Fruit fly (Drosophila melanogaster): ENCODE results near the gene Dmtn.

Dmtn gene

DNA sequence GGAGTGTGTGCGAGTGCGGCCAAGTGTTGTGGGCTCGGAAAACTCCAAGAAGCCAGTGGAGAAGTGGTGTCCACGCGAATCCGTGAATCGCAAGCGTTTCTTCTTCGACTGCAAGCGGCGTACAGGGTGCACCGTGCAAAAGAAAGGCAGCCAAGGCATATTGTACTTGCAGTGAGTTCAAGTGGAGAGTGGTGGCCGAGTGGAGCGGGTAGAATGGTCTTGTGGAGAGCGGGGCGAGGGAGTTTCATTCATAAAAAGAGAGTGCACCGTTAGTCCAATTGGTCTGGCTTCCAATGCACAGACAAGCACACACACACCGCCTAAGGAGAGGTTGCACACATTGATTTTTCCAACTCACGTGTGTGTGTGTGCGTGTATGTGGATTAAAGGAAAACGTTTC lies 54.5 kb downstream of the Dmtn start:
- TF ChIP-seq CG8478 (optimal IDR thresholded peaks at IDR 0.05) = no peak
- TF ChIP-seq Dll (optimal IDR thresholded peaks at IDR 0.05) = peak; percentile 23
- no peak for TF ChIP-seq psq (optimal IDR thresholded peaks at IDR 0.05)
- TF ChIP-seq EcR (GFP tag; optimal IDR thresholded peaks at IDR 0.05) = no peak
- TF ChIP-seq pan (optimal IDR thresholded peaks at IDR 0.05) = no peak

dm6 chr3R:6350755-6351154 lies 54.9 kb downstream of the Dmtn start, which contains the start of gene Pak:
Gene Pak, plus strand, starts transcription at chr3R:6350896.
- TF ChIP-seq EcR (GFP tag; optimal IDR thresholded peaks at IDR 0.05) (no peak), psq (optimal IDR thresholded peaks at IDR 0.05) (no peak), CG8478 (optimal IDR thresholded peaks at IDR 0.05) (no peak), usp (GFP tag; optimal IDR thresholded peaks at IDR 0.05) (no peak), Dll (optimal IDR thresholded peaks at IDR 0.05) (no peak), pan (optimal IDR thresholded peaks at IDR 0.05) (no peak)

dm6 chr3R:6348943-6349342 lies 56.8 kb downstream of the Dmtn start, which contains the start of gene Hr83:
Gene Hr83, plus strand, starts transcription at chr3R:6349243.
- TF ChIP-seq EcR (GFP tag; optimal IDR thresholded peaks at IDR 0.05) (no peak), Dll (optimal IDR thresholded peaks at IDR 0.05) (no peak), usp (GFP tag; optimal IDR thresholded peaks at IDR 0.05) (no peak), CG8478 (optimal IDR thresholded peaks at IDR 0.05) (no peak), psq (optimal IDR thresholded peaks at IDR 0.05) (no peak), pan (optimal IDR thresholded peaks at IDR 0.05) (no peak)

dm6 chr3R:6345814-6346213 lies 59.9 kb downstream of the Dmtn start, which contains the start of the genes SmD2 and CG18048:
Gene SmD2, minus strand, starts transcription at chr3R:6345911.
Gene CG18048, plus strand, starts transcription at chr3R:6346111.
- TF ChIP-seq psq (optimal IDR thresholded peaks at IDR 0.05) = no peak
- TF ChIP-seq CG8478 (optimal IDR thresholded peaks at IDR 0.05) = no peak
- TF ChIP-seq Dll (optimal IDR thresholded peaks at IDR 0.05) = no peak
- no peak for TF ChIP-seq EcR (GFP tag; optimal IDR thresholded peaks at IDR 0.05)

dm6 chr3R:6343396-6344239 lies 62.1 kb downstream of the Dmtn start, which contains the start of gene CG17919:
Gene CG17919, plus strand, starts transcription at chr3R:6344029.
- TF ChIP-seq CG8478 (optimal IDR thresholded peaks at IDR 0.05) (no peak), Dll (optimal IDR thresholded peaks at IDR 0.05) (no peak), psq (optimal IDR thresholded peaks at IDR 0.05) (no peak), usp (GFP tag; optimal IDR thresholded peaks at IDR 0.05) (no peak), EcR (GFP tag; optimal IDR thresholded peaks at IDR 0.05) (no peak), pan (optimal IDR thresholded peaks at IDR 0.05) (no peak)

- no peak for TF ChIP-seq usp (GFP tag; optimal IDR thresholded peaks at IDR 0.05)
- TF ChIP-seq psq (optimal IDR thresholded peaks at IDR 0.05) = no peak
- no peak for TF ChIP-seq Dll (optimal IDR thresholded peaks at IDR 0.05)
These were observed 63.0 kb downstream of the Dmtn start, which contains the start of gene CG10298 for dm6 chr3R:6342702-6343101. Gene CG10298, plus strand, starts transcription at chr3R:6343002.

- TF ChIP-seq psq (optimal IDR thresholded peaks at IDR 0.05) (no peak), Dll (optimal IDR thresholded peaks at IDR 0.05) (no peak), usp (GFP tag; optimal IDR thresholded peaks at IDR 0.05) (no peak), pan (optimal IDR thresholded peaks at IDR 0.05) (no peak), EcR (GFP tag; optimal IDR thresholded peaks at IDR 0.05) (no peak), CG8478 (optimal IDR thresholded peaks at IDR 0.05) (no peak)
These were observed 64.0 kb downstream of the Dmtn start, which contains the start of gene CG17917 for dm6 chr3R:6341668-6342067. Gene CG17917, plus strand, starts transcription at chr3R:6341968.

DNA sequence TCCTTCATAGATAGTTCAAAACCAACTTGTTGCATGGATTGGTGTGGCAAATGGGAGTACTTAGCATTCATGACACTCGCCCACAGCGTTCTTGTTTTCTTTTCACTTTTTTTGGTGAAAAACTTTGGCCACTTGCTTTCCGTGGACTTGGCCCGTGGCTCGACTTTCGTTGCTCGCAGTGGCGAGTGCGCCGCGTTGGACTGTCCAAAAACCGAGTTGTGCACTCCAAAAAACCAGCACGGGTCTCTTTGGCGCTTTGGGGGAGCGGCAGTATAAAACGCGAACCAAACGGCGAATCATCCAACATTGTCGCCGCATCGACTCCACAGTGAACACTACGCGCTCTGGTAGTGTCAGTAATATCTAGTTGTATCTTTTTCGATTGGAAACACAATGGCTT lies 65.9 kb downstream of the Dmtn start, which contains the start of gene Osi20:
Osi20 (plus strand) TSS at position 301 of the 400 bp plus-strand sequence.
- TF ChIP-seq pan (optimal IDR thresholded peaks at IDR 0.05) (no peak), EcR (GFP tag; optimal IDR thresholded peaks at IDR 0.05) (no peak), CG8478 (optimal IDR thresholded peaks at IDR 0.05) (no peak), Dll (optimal IDR thresholded peaks at IDR 0.05) (no peak), usp (GFP tag; optimal IDR thresholded peaks at IDR 0.05) (no peak), psq (optimal IDR thresholded peaks at IDR 0.05) (no peak)

Measured in whole organism.